Fruit fly (Drosophila melanogaster): Measurements from ENCODE around the gene xmas.

The xmas gene

dm6 chrX:17121600-17121999 lies 37.5 kb downstream of the xmas start (continued):
- TF ChIP-seq CG8319 (GFP tag; optimal IDR thresholded peaks at IDR 0.05) (no peak), dac (GFP tag; optimal IDR thresholded peaks at IDR 0.05) (no peak), CG6163 (GFP tag; IDR thresholded peaks at IDR 0.05) (0 out of 3 replicates have a peak, but pooled peaks have one; percentile 21), lz (GFP tag; optimal IDR thresholded peaks at IDR 0.05) (no peak), Eip78C (GFP tag) (peak; percentile 80), Gug (GFP tag; IDR thresholded peaks at IDR 0.05) (no peak), ss (GFP tag; optimal IDR thresholded peaks at IDR 0.05) (peak; percentile 30 to 34), net (GFP tag; optimal IDR thresholded peaks at IDR 0.05) (peak; percentile 28), Sox14 (GFP tag; optimal IDR thresholded peaks at IDR 0.05) (no peak)

- TF ChIP-seq net (GFP tag; optimal IDR thresholded peaks at IDR 0.05) (peak; percentile 63), CG6808 (GFP tag; optimal IDR thresholded peaks at IDR 0.05) (peak; percentile 12), CG4318 (GFP tag; optimal IDR thresholded peaks at IDR 0.05) (peak; percentile 56), topi (GFP tag; optimal IDR thresholded peaks at IDR 0.05) (peak; percentile 44), Smox (GFP tag; optimal IDR thresholded peaks at IDR 0.05) (peak; percentile 37), CG8632 (GFP tag; optimal IDR thresholded peaks at IDR 0.05) (peak; percentile 81), Eip75B (GFP tag; optimal IDR thresholded peaks at IDR 0.05) (no peak), dsx (GFP tag; optimal IDR thresholded peaks at IDR 0.05; ENCODE audit: poor library complexity, severe bottlenecking) (peak; percentile 45), CG11294 (GFP tag; IDR thresholded peaks at IDR 0.05) (0 out of 2 replicates have a peak, but pooled peaks have one; percentile 36), Eip78C (GFP tag) (peak; percentile 87), CG9139 (GFP tag; optimal IDR thresholded peaks at IDR 0.05) (no peak), svp (GFP tag) (peak; percentile 69), lz (GFP tag; optimal IDR thresholded peaks at IDR 0.05) (peak; percentile 39), Ets21C (GFP tag; optimal IDR thresholded peaks at IDR 0.05) (no peak), cyc (GFP tag; optimal IDR thresholded peaks at IDR 0.05) (peak; percentile 39), fkh (GFP tag; optimal IDR thresholded peaks at IDR 0.05) (no peak), CG3919 (GFP tag; optimal IDR thresholded peaks at IDR 0.05) (peak; percentile 61), CG15336 (GFP tag; IDR thresholded peaks at IDR 0.05) (peak; percentile 77), OdsH (GFP tag; optimal IDR thresholded peaks at IDR 0.05) (peak; percentile 82), fd85E (GFP tag; optimal IDR thresholded peaks at IDR 0.05) (no peak), fd59A (GFP tag; optimal IDR thresholded peaks at IDR 0.05) (peak; percentile 26), Hr4 (GFP tag; optimal IDR thresholded peaks at IDR 0.05) (peak; percentile 32), CG11902 (GFP tag; optimal IDR thresholded peaks at IDR 0.05) (peak; percentile 48), Hr39 (GFP tag; optimal IDR thresholded peaks at IDR 0.05) (peak; percentile 15), CG6163 (GFP tag; IDR thresholded peaks at IDR 0.05) (peak; percentile 52), CG10669 (GFP tag; optimal IDR thresholded peaks at IDR 0.05) (peak; percentile 35), Eip93F (GFP tag; optimal IDR thresholded peaks at IDR 0.05) (no peak), acj6 (GFP tag; optimal IDR thresholded peaks at IDR 0.05) (peak; percentile 73), CG10631 (GFP tag; optimal IDR thresholded peaks at IDR 0.05) (peak; percentile 71), spab (GFP tag; optimal IDR thresholded peaks at IDR 0.05) (peak; percentile 29), CG1621 (tag; optimal IDR thresholded peaks at IDR 0.05) (no peak), Sox15 (GFP tag; optimal IDR thresholded peaks at IDR 0.05) (peak; percentile 49), esn (GFP tag; optimal IDR thresholded peaks at IDR 0.05) (peak; percentile 71), salr (GFP tag; optimal IDR thresholded peaks at IDR 0.05) (peak in 1 of 2 experiments; percentile 55), CG11762 (GFP tag; optimal IDR thresholded peaks at IDR 0.05; ENCODE audit: insufficient read depth) (peak; percentile 49), Hr38 (GFP tag; optimal IDR thresholded peaks at IDR 0.05) (no peak), Lpt (GFP tag; optimal IDR thresholded peaks at IDR 0.05) (peak; percentile 61), Met (GFP tag; optimal IDR thresholded peaks at IDR 0.05) (peak; percentile 35), CG3032 (tag; optimal IDR thresholded peaks at IDR 0.05) (peak; percentile 42), pdm3 (GFP tag; optimal IDR thresholded peaks at IDR 0.05) (peak; percentile 50), CG34406 (GFP tag; optimal IDR thresholded peaks at IDR 0.05) (peak; percentile 81), CG6792 (GFP tag; optimal IDR thresholded peaks at IDR 0.05) (peak; percentile 79), ss (GFP tag; optimal IDR thresholded peaks at IDR 0.05) (peak; percentile 3 to 72), CG31627 (GFP tag; optimal IDR thresholded peaks at IDR 0.05) (peak; percentile 15), dac (GFP tag; optimal IDR thresholded peaks at IDR 0.05) (no peak), Blimp-1 (GFP tag; optimal IDR thresholded peaks at IDR 0.05) (peak; percentile 1)
Observed at dm6 chrX:17113324-17113723, 45.8 kb downstream of the xmas start.

All from whole organism, prepupa.